Comparison of ENCODE assay signal across 1 fruit fly cellular context in genomic region chr2L:19141435-19142126, dm6.
TF ChIP-seq lines count a peak whose summit lies in the region.

No protein-coding gene starts in this region.

TF ChIP-seq in whole organism, embryonic, 481 proteins besides CTCF, POLR2A, EP300 and RAD21 (continued from another document and continues in another):
- TF ChIP-seq CG15479 (GFP tag; optimal IDR thresholded peaks at IDR 0.05; lab: Kevin White, UChicago): no peak
- TF ChIP-seq otp (GFP tag; IDR thresholded peaks at IDR 0.05; lab: Robert Waterston, UW): 0 out of 3 replicates have a peak, but pooled peaks have one; percentile 9
- no peak for TF ChIP-seq CG7963 (GFP tag; IDR thresholded peaks at IDR 0.05; lab: Robert Waterston, UW; ENCODE audit: partially characterized antibody)
- TF ChIP-seq mirr (GFP tag; optimal IDR thresholded peaks at IDR 0.05; lab: Kevin White, UChicago): no peak
- peak; percentile 57 for TF ChIP-seq luna (GFP tag; optimal IDR thresholded peaks at IDR 0.05; lab: Kevin White, UChicago)
- no peak for TF ChIP-seq Dp (GFP tag; optimal IDR thresholded peaks at IDR 0.05; lab: Kevin White, UChicago)
- TF ChIP-seq Adf1 (GFP tag; IDR thresholded peaks at IDR 0.05; lab: Robert Waterston, UW): peak; percentile 87
- peak; percentile 46 for TF ChIP-seq zen (tag; optimal IDR thresholded peaks at IDR 0.05; lab: Kevin White, UChicago)
- peak; percentile 41 for TF ChIP-seq Hmx (GFP tag; optimal IDR thresholded peaks at IDR 0.05; lab: Kevin White, UChicago)
- TF ChIP-seq crp (GFP tag; optimal IDR thresholded peaks at IDR 0.05; lab: Kevin White, UChicago): no peak
- TF ChIP-seq Jarid2 (GFP tag; optimal IDR thresholded peaks at IDR 0.05; lab: Kevin White, UChicago): peak; percentile 40
- TF ChIP-seq NK7.1 (GFP tag; optimal IDR thresholded peaks at IDR 0.05; lab: Kevin White, UChicago): peak; percentile 55
- no peak for TF ChIP-seq Dip2 (GFP tag; IDR thresholded peaks at IDR 0.05; lab: Robert Waterston, UW)
- peak; percentile 33 for TF ChIP-seq repo (GFP tag; optimal IDR thresholded peaks at IDR 0.05; lab: Kevin White, UChicago)
- no peak for TF ChIP-seq grn (GFP tag; optimal IDR thresholded peaks at IDR 0.05; lab: Kevin White, UChicago)
- TF ChIP-seq ara (GFP tag; IDR thresholded peaks at IDR 0.05; lab: Robert Waterston, UW): peak; percentile 50; the same call in 1 of the 2 replicates
- peak; percentile 77 for TF ChIP-seq CG11504 (tag; optimal IDR thresholded peaks at IDR 0.05; lab: Kevin White, UChicago)
- TF ChIP-seq Oaz (GFP tag; IDR thresholded peaks at IDR 0.05; lab: Robert Waterston, UW): no peak
- peak; percentile 17 for TF ChIP-seq CG13123 (GFP tag; optimal IDR thresholded peaks at IDR 0.05; lab: Kevin White, UChicago)
- TF ChIP-seq seq (GFP tag; IDR thresholded peaks at IDR 0.05; lab: Robert Waterston, UW): no peak
- TF ChIP-seq CG9727 (GFP tag; optimal IDR thresholded peaks at IDR 0.05; lab: Kevin White, UChicago): peak; percentile 85
- no peak for TF ChIP-seq ase (GFP tag; IDR thresholded peaks at IDR 0.05; lab: Robert Waterston, UW)
- TF ChIP-seq CG11093 (GFP tag; IDR thresholded peaks at IDR 0.05; lab: Robert Waterston, UW): no peak
- TF ChIP-seq CG7556 (GFP tag; optimal IDR thresholded peaks at IDR 0.05; lab: Kevin White, UChicago): peak; percentile 90
- TF ChIP-seq CG34224 (GFP tag; IDR thresholded peaks at IDR 0.05; lab: Robert Waterston, UW; ENCODE audit: partially characterized antibody): no peak
- TF ChIP-seq Max (GFP tag; optimal IDR thresholded peaks at IDR 0.05; lab: Kevin White, UChicago): peak; percentile 59
- TF ChIP-seq vvl (GFP tag; IDR thresholded peaks at IDR 0.05; lab: Robert Waterston, UW): peak; percentile 7; the same call in 1 of the 2 replicates
- peak; percentile 62 for TF ChIP-seq CG9817 (tag; optimal IDR thresholded peaks at IDR 0.05; lab: Kevin White, UChicago)
- TF ChIP-seq CG17802 (tag; optimal IDR thresholded peaks at IDR 0.05; lab: Kevin White, UChicago): peak; percentile 35
- no peak for TF ChIP-seq CG7745 (tag; optimal IDR thresholded peaks at IDR 0.05; lab: Kevin White, UChicago)
- peak; percentile 74 to 80 for TF ChIP-seq dpn (GFP tag; optimal IDR thresholded peaks at IDR 0.05; lab: Kevin White, UChicago)
- TF ChIP-seq scrt (GFP tag; optimal IDR thresholded peaks at IDR 0.05; lab: Kevin White, UChicago): peak; percentile 51
- TF ChIP-seq Sry-β (GFP tag; optimal IDR thresholded peaks at IDR 0.05; lab: Kevin White, UChicago): peak; percentile 27
- no peak for TF ChIP-seq CG16779 (GFP tag; IDR thresholded peaks at IDR 0.05; lab: Robert Waterston, UW)
- peak; percentile 65 for TF ChIP-seq CG10274 (GFP tag; optimal IDR thresholded peaks at IDR 0.05; lab: Kevin White, UChicago)
- no peak for TF ChIP-seq chm (GFP tag; IDR thresholded peaks at IDR 0.05; lab: Robert Waterston, UW)
- TF ChIP-seq tgo (GFP tag; IDR thresholded peaks at IDR 0.05; lab: Robert Waterston, UW): peak; percentile 38; the same call in 2 of the 3 replicates
- peak; percentile 68 for TF ChIP-seq odd (GFP tag; optimal IDR thresholded peaks at IDR 0.05; lab: Kevin White, UChicago)
- TF ChIP-seq danr (GFP tag; IDR thresholded peaks at IDR 0.05; lab: Robert Waterston, UW): 0 out of 2 replicates have a peak, but pooled peaks have one; percentile 21
- TF ChIP-seq CG3065 (GFP tag; optimal IDR thresholded peaks at IDR 0.05; lab: Kevin White, UChicago): peak; percentile 55
- no peak for TF ChIP-seq zf30C (GFP tag; optimal IDR thresholded peaks at IDR 0.05; lab: Kevin White, UChicago)
- TF ChIP-seq dmrt11E (tag; optimal IDR thresholded peaks at IDR 0.05; lab: Kevin White, UChicago): peak; percentile 79
- peak; percentile 34 for TF ChIP-seq dm (GFP tag; optimal IDR thresholded peaks at IDR 0.05; lab: Kevin White, UChicago)
- TF ChIP-seq MBD-R2 (GFP tag; IDR thresholded peaks at IDR 0.05; lab: Robert Waterston, UW): peak; percentile 21; the same call in 1 of the 2 replicates
- peak; percentile 89 for TF ChIP-seq CG17361 (GFP tag; IDR thresholded peaks at IDR 0.05; lab: Robert Waterston, UW)
- TF ChIP-seq CG12942 (GFP tag; optimal IDR thresholded peaks at IDR 0.05; lab: Kevin White, UChicago): peak; percentile 45
- peak; percentile 51 for TF ChIP-seq sima (GFP tag; optimal IDR thresholded peaks at IDR 0.05; lab: Kevin White, UChicago)
- peak; percentile 48 for TF ChIP-seq CrebB (tag; optimal IDR thresholded peaks at IDR 0.05; lab: Kevin White, UChicago)
- no peak for TF ChIP-seq D (optimal IDR thresholded peaks at IDR 0.05; lab: Kevin White, UChicago)
- peak; percentile 64 for TF ChIP-seq D (GFP tag; optimal IDR thresholded peaks at IDR 0.05; lab: Kevin White, UChicago)
- no peak for TF ChIP-seq Aef1 (GFP tag; IDR thresholded peaks at IDR 0.05; lab: Robert Waterston, UW)
- peak; percentile 48; the same call in 1 of the 4 replicates for TF ChIP-seq Gug (GFP tag; IDR thresholded peaks at IDR 0.05; lab: Robert Waterston, UW)
- TF ChIP-seq H2.0 (GFP tag; IDR thresholded peaks at IDR 0.05; lab: Robert Waterston, UW): no peak
- peak; percentile 57 for TF ChIP-seq CG12219 (GFP tag; optimal IDR thresholded peaks at IDR 0.05; lab: Kevin White, UChicago)
- TF ChIP-seq CG31365 (tag; optimal IDR thresholded peaks at IDR 0.05; lab: Kevin White, UChicago): no peak
- TF ChIP-seq aop (GFP tag; IDR thresholded peaks at IDR 0.05; lab: Robert Waterston, UW): no peak
- no peak for TF ChIP-seq sna (GFP tag; IDR thresholded peaks at IDR 0.05; lab: Robert Waterston, UW; ENCODE audit: partially characterized antibody)
- TF ChIP-seq kay (GFP tag; optimal IDR thresholded peaks at IDR 0.05; lab: Kevin White, UChicago): peak; percentile 10
- peak; percentile 56 for TF ChIP-seq mam (GFP tag; optimal IDR thresholded peaks at IDR 0.05; lab: Kevin White, UChicago)
- no peak for TF ChIP-seq Lim3 (GFP tag; IDR thresholded peaks at IDR 0.05; lab: Robert Waterston, UW)
- TF ChIP-seq CG13424 (tag; optimal IDR thresholded peaks at IDR 0.05; lab: Kevin White, UChicago): peak; percentile 76
- TF ChIP-seq tup (GFP tag; optimal IDR thresholded peaks at IDR 0.05; lab: Kevin White, UChicago): peak; percentile 26
- TF ChIP-seq jing (GFP tag; optimal IDR thresholded peaks at IDR 0.05; lab: Kevin White, UChicago): peak; percentile 41
- TF ChIP-seq h (optimal IDR thresholded peaks at IDR 0.05; lab: Kevin White, UChicago): no peak
- TF ChIP-seq CG10366 (GFP tag; IDR thresholded peaks at IDR 0.05; lab: Robert Waterston, UW): peak; percentile 27; the same call in 1 of the 2 replicates
- peak; percentile 7 for TF ChIP-seq trh (GFP tag; optimal IDR thresholded peaks at IDR 0.05; lab: Kevin White, UChicago)
- TF ChIP-seq knrl (GFP tag; IDR thresholded peaks at IDR 0.05; lab: Robert Waterston, UW; ENCODE audit: partially characterized antibody): no peak
- peak; percentile 79 for TF ChIP-seq tio (GFP tag; optimal IDR thresholded peaks at IDR 0.05; lab: Kevin White, UChicago)
- peak; percentile 65 for TF ChIP-seq CG11247 (GFP tag; IDR thresholded peaks at IDR 0.05; lab: Robert Waterston, UW)
- TF ChIP-seq CG8765 (GFP tag; IDR thresholded peaks at IDR 0.05; lab: Robert Waterston, UW): no peak
- peak; percentile 52 for TF ChIP-seq CG8359 (GFP tag; optimal IDR thresholded peaks at IDR 0.05; lab: Kevin White, UChicago; ENCODE audit: borderline replicate concordance)
- peak; percentile 79 for TF ChIP-seq lilli (GFP tag; optimal IDR thresholded peaks at IDR 0.05; lab: Kevin White, UChicago)
- TF ChIP-seq her (GFP tag; optimal IDR thresholded peaks at IDR 0.05; lab: Kevin White, UChicago): peak; percentile 52
- TF ChIP-seq chif (GFP tag; optimal IDR thresholded peaks at IDR 0.05; lab: Kevin White, UChicago): peak; percentile 61 to 65
- peak; percentile 70 for TF ChIP-seq fd3F (GFP tag; optimal IDR thresholded peaks at IDR 0.05; lab: Kevin White, UChicago)
- peak; percentile 82 for TF ChIP-seq CG13775 (GFP tag; optimal IDR thresholded peaks at IDR 0.05; lab: Kevin White, UChicago)
- no peak for TF ChIP-seq Doc2 (GFP tag; IDR thresholded peaks at IDR 0.05; lab: Robert Waterston, UW)
- peak; percentile 19 for TF ChIP-seq Deaf1 (tag; optimal IDR thresholded peaks at IDR 0.05; lab: Kevin White, UChicago)
- peak; percentile 42 for TF ChIP-seq CG1832 (GFP tag; optimal IDR thresholded peaks at IDR 0.05; lab: Kevin White, UChicago)
- no peak for TF ChIP-seq Ravus (GFP tag; IDR thresholded peaks at IDR 0.05; lab: Robert Waterston, UW)
- peak; percentile 26 for TF ChIP-seq CG10654 (GFP tag; optimal IDR thresholded peaks at IDR 0.05; lab: Kevin White, UChicago)
- TF ChIP-seq CG12299 (tag; optimal IDR thresholded peaks at IDR 0.05; lab: Kevin White, UChicago): peak; percentile 31
- peak; percentile 30 for TF ChIP-seq CG6683 (GFP tag; optimal IDR thresholded peaks at IDR 0.05; lab: Kevin White, UChicago)
- TF ChIP-seq Fer3 (tag; optimal IDR thresholded peaks at IDR 0.05; lab: Kevin White, UChicago): peak; percentile 65
- peak; percentile 69 for TF ChIP-seq slbo (GFP tag; IDR thresholded peaks at IDR 0.05; lab: Robert Waterston, UW)
- TF ChIP-seq H15 (GFP tag; IDR thresholded peaks at IDR 0.05; lab: Robert Waterston, UW): no peak
- peak; percentile 74 for TF ChIP-seq CG13296 (GFP tag; optimal IDR thresholded peaks at IDR 0.05; lab: Kevin White, UChicago)
- no peak for TF ChIP-seq HLH4C (GFP tag; IDR thresholded peaks at IDR 0.05; lab: Robert Waterston, UW; ENCODE audit: partially characterized antibody)
- peak; percentile 85 for TF ChIP-seq grau (tag; optimal IDR thresholded peaks at IDR 0.05; lab: Kevin White, UChicago)
- TF ChIP-seq shn (GFP tag; optimal IDR thresholded peaks at IDR 0.05; lab: Kevin White, UChicago): peak; percentile 29
- peak in 1 of 3 experiments; percentile 5 for TF ChIP-seq Stat92E (GFP tag; optimal IDR thresholded peaks at IDR 0.05; lab: Kevin White, UChicago)
- no peak for TF ChIP-seq CG8478 (optimal IDR thresholded peaks at IDR 0.05; lab: Kevin White, UChicago)
- no peak for TF ChIP-seq ash1 (GFP tag; optimal IDR thresholded peaks at IDR 0.05; lab: Kevin White, UChicago)
- TF ChIP-seq D19B (GFP tag; optimal IDR thresholded peaks at IDR 0.05; lab: Kevin White, UChicago): peak; percentile 72
- no peak for TF ChIP-seq toy (GFP tag; IDR thresholded peaks at IDR 0.05; lab: Robert Waterston, UW)
- TF ChIP-seq CG33557 (GFP tag; optimal IDR thresholded peaks at IDR 0.05; lab: Kevin White, UChicago): peak; percentile 72
- TF ChIP-seq CG4730 (GFP tag; IDR thresholded peaks at IDR 0.05; lab: Robert Waterston, UW): 0 out of 2 replicates have a peak, but pooled peaks have one; percentile 35
- TF ChIP-seq Meics (GFP tag; optimal IDR thresholded peaks at IDR 0.05; lab: Kevin White, UChicago): peak; percentile 85
- peak; percentile 63 for TF ChIP-seq pnt (GFP tag; optimal IDR thresholded peaks at IDR 0.05; lab: Kevin White, UChicago)
- TF ChIP-seq CG12659 (GFP tag; optimal IDR thresholded peaks at IDR 0.05; lab: Kevin White, UChicago): peak; percentile 67
- peak; percentile 31 for TF ChIP-seq Lhr (GFP tag; optimal IDR thresholded peaks at IDR 0.05; lab: Kevin White, UChicago)
- TF ChIP-seq Hsf (GFP tag; optimal IDR thresholded peaks at IDR 0.05; lab: Kevin White, UChicago): peak; percentile 70
- TF ChIP-seq CG6689 (GFP tag; IDR thresholded peaks at IDR 0.05; lab: Robert Waterston, UW): peak; percentile 65
- TF ChIP-seq nerfin-2 (GFP tag; IDR thresholded peaks at IDR 0.05; lab: Robert Waterston, UW; ENCODE audit: partially characterized antibody): no peak
- peak; percentile 51; the same call in 1 of the 3 replicates for TF ChIP-seq Dbx (GFP tag; IDR thresholded peaks at IDR 0.05; lab: Robert Waterston, UW)
- TF ChIP-seq Rx (GFP tag; IDR thresholded peaks at IDR 0.05; lab: Robert Waterston, UW): peak; percentile 38; the same call in 1 of the 2 replicates
- TF ChIP-seq z (GFP tag; IDR thresholded peaks at IDR 0.05; lab: Robert Waterston, UW): no peak
- peak; percentile 88 for TF ChIP-seq CG3281 (GFP tag; optimal IDR thresholded peaks at IDR 0.05; lab: Kevin White, UChicago)
- TF ChIP-seq Ssrp (tag; optimal IDR thresholded peaks at IDR 0.05; lab: Kevin White, UChicago): peak; percentile 76
- TF ChIP-seq CG6765 (GFP tag; optimal IDR thresholded peaks at IDR 0.05; lab: Kevin White, UChicago): peak; percentile 64
- TF ChIP-seq Blimp-1 (GFP tag; optimal IDR thresholded peaks at IDR 0.05; lab: Kevin White, UChicago): peak; percentile 79
- TF ChIP-seq MTF-1 (GFP tag; optimal IDR thresholded peaks at IDR 0.05; lab: Kevin White, UChicago; ENCODE audit: borderline replicate concordance): no peak
- TF ChIP-seq Neu2 (GFP tag; optimal IDR thresholded peaks at IDR 0.05; lab: Kevin White, UChicago; ENCODE audit: borderline replicate concordance): no peak
- peak; percentile 69; the same call in 1 of the 2 replicates for TF ChIP-seq crol (GFP tag; IDR thresholded peaks at IDR 0.05; lab: Robert Waterston, UW)
- TF ChIP-seq CG18011 (GFP tag; optimal IDR thresholded peaks at IDR 0.05; lab: Kevin White, UChicago): peak; percentile 52
- TF ChIP-seq PHDP (tag; optimal IDR thresholded peaks at IDR 0.05; lab: Kevin White, UChicago): peak; percentile 77
- TF ChIP-seq ttk (GFP tag; IDR thresholded peaks at IDR 0.05; lab: Robert Waterston, UW): no peak
- TF ChIP-seq bowl (GFP tag; IDR thresholded peaks at IDR 0.05; lab: Robert Waterston, UW): no peak
- peak; percentile 17 for TF ChIP-seq p53 (GFP tag; optimal IDR thresholded peaks at IDR 0.05; lab: Kevin White, UChicago)
- TF ChIP-seq CG2889 (GFP tag; IDR thresholded peaks at IDR 0.05; lab: Robert Waterston, UW): peak; percentile 57; the same call in 1 of the 3 replicates
- TF ChIP-seq sd (tag; optimal IDR thresholded peaks at IDR 0.05; lab: Kevin White, UChicago): peak; percentile 10
- peak in 1 of 3 experiments; percentile 86 for TF ChIP-seq lola (GFP tag; optimal IDR thresholded peaks at IDR 0.05; lab: Kevin White, UChicago)
- peak; percentile 64 for TF ChIP-seq Vsx1 (GFP tag; optimal IDR thresholded peaks at IDR 0.05; lab: Kevin White, UChicago)
- peak; percentile 18 for TF ChIP-seq CG4707 (GFP tag; optimal IDR thresholded peaks at IDR 0.05; lab: Kevin White, UChicago)
- no peak for TF ChIP-seq sqz (GFP tag; optimal IDR thresholded peaks at IDR 0.05; lab: Kevin White, UChicago)
- TF ChIP-seq HLHmδ (GFP tag; optimal IDR thresholded peaks at IDR 0.05; lab: Kevin White, UChicago): no peak
- TF ChIP-seq TFAM (GFP tag; optimal IDR thresholded peaks at IDR 0.05; lab: Kevin White, UChicago): no peak
- TF ChIP-seq E2f2 (GFP tag; IDR thresholded peaks at IDR 0.05; lab: Robert Waterston, UW): peak; percentile 33; the same call in 1 of the 2 replicates
- peak; percentile 53 for TF ChIP-seq nerfin-1 (tag; optimal IDR thresholded peaks at IDR 0.05; lab: Kevin White, UChicago)
- no peak for TF ChIP-seq Lpt (GFP tag; optimal IDR thresholded peaks at IDR 0.05; lab: Kevin White, UChicago)
